Fruit fly (Drosophila melanogaster): ENCODE data around the gene CG6843.

dm6 chr3L:18890283-18891175 lies 10.9 kb upstream of the CG6843 start, which contains the start of gene CG3961:
- no peak for TF ChIP-seq CG8478 (optimal IDR thresholded peaks at IDR 0.05)
- TF ChIP-seq psq (optimal IDR thresholded peaks at IDR 0.05), result no peak
- no peak for TF ChIP-seq pan (optimal IDR thresholded peaks at IDR 0.05)
